Worm (Caenorhabditis elegans): ENCODE measurements around the gene srlf-7.

- no peak for TF ChIP-seq efl-3 (GFP tag; optimal IDR thresholded peaks at IDR 0.05)
- peak in 1 of 2 experiments; percentile 31 for TF ChIP-seq lsy-2 (tag; optimal IDR thresholded peaks at IDR 0.05)
- peak; percentile 54 for TF ChIP-seq fkh-10 (GFP tag; optimal IDR thresholded peaks at IDR 0.05)
- no peak for TF ChIP-seq nhr-11 (tag; optimal IDR thresholded peaks at IDR 0.05)
- TF ChIP-seq elt-2 (tag; optimal IDR thresholded peaks at IDR 0.05): peak; percentile 99
- TF ChIP-seq unc-86 (tag; optimal IDR thresholded peaks at IDR 0.05): no peak
- no peak for TF ChIP-seq snpc-4 (tag; optimal IDR thresholded peaks at IDR 0.05)
These were observed at the start of gene srlf-7 for ce11 chrIV:7188528-7189422.

Data from whole organism, L1 larva.